Worm (Caenorhabditis elegans) whole organism, L2 larva: ENCODE measurements around the gene coh-4.
A peak's percentile ranks its signal among the peaks of the same experiment; 100 is the strongest.

ENCODE experiments used
- C34F6.9 ChIP-seq: fragments of 150-350 bp; optimal IDR thresholded peaks from 2 replicates; lab custom pipeline; 2014; ENCODE audit warnings: missing biosample characterization, missing genetic modification characterization
- F13H6.1 ChIP-seq: sonication (generic microtip); optimal IDR thresholded peaks from 2 replicates; lab custom pipeline; 2016; ENCODE audit warnings: missing genetic modification characterization, missing compliant biosample characterization
- R02D3.7 ChIP-seq: fragments of 150-350 bp; optimal IDR thresholded peaks from 2 replicates; lab custom pipeline; 2014; ENCODE audit warnings: missing biosample characterization, missing genetic modification characterization
- Y55F3AM.14 ChIP-seq: fragments of 200-800 bp; sonication (Bioruptor generic); optimal IDR thresholded peaks from 2 replicates; lab custom pipeline; 2018; ENCODE audit warnings: mild to moderate bottlenecking, missing genetic modification characterization, missing compliant biosample characterization
- aly-2 ChIP-seq: fragments of 150-350 bp; optimal IDR thresholded peaks from 2 replicates; lab custom pipeline; 2014; ENCODE audit warnings: missing biosample characterization, missing genetic modification characterization
- ama-1 ChIP-seq: fragments of 150-350 bp; optimal IDR thresholded peaks from 2 replicates; lab custom pipeline; 2018; ENCODE audit warnings: inconsistent platforms
- ceh-16 ChIP-seq: fragments of 150-350 bp; optimal IDR thresholded peaks from 2 replicates; lab custom pipeline; 2014; ENCODE audit warnings: missing biosample characterization, missing genetic modification characterization
- crh-2 ChIP-seq: sonication (generic microtip); optimal IDR thresholded peaks from 2 replicates; lab custom pipeline; 2017; ENCODE audit warnings: missing biosample characterization, missing genetic modification characterization
- egl-27 ChIP-seq: sonication (generic microtip); optimal IDR thresholded peaks from 3 replicates; lab custom pipeline; 2017; ENCODE audit warnings: missing biosample characterization, missing genetic modification reagents, missing genetic modification characterization
- elt-1 ChIP-seq: fragments of 150-350 bp; optimal IDR thresholded peaks from 2 replicates; lab custom pipeline; 2014; ENCODE audit warnings: missing biosample characterization, missing genetic modification characterization
- fos-1 ChIP-seq: fragments of 150-350 bp; optimal IDR thresholded peaks from 2 replicates; lab custom pipeline; 2014; ENCODE audit warnings: missing biosample characterization, missing genetic modification characterization
- gmeb-1 ChIP-seq: fragments of 150-350 bp; optimal IDR thresholded peaks from 2 replicates; lab custom pipeline; 2014; ENCODE audit warnings: missing biosample characterization, missing genetic modification characterization
- lin-11 ChIP-seq: fragments of 150-350 bp; sonication (generic microtip); optimal IDR thresholded peaks from 2 replicates; lab custom pipeline; 2014; ENCODE audit warnings: missing biosample characterization, missing genetic modification characterization, inconsistent platforms, mixed read lengths
- lin-13 ChIP-seq: fragments of 150-350 bp; optimal IDR thresholded peaks from 2 replicates; lab custom pipeline; 2014; ENCODE audit warnings: missing biosample characterization, missing genetic modification reagents, missing genetic modification characterization
- lin-39 ChIP-seq: fragments of 150-350 bp; optimal IDR thresholded peaks from 2 replicates; lab custom pipeline; 2014; ENCODE audit warnings: missing biosample characterization, missing genetic modification reagents, missing genetic modification characterization
- lsy-2 ChIP-seq, 2 experiments: fragments of 150-350 bp in 1 of 2; sonication (generic microtip) in 1 of 2; optimal IDR thresholded peaks; 2 replicates each; lab custom pipeline; 2014 to 2017; ENCODE audit warnings: missing biosample characterization in 2 of 2, missing genetic modification characterization in 2 of 2
- mab-5 ChIP-seq: fragments of 150-350 bp; optimal IDR thresholded peaks from 2 replicates; lab custom pipeline; 2014; ENCODE audit warnings: missing biosample characterization, missing genetic modification characterization
- mbf-1 ChIP-seq: sonication (generic microtip); optimal IDR thresholded peaks from 2 replicates; lab custom pipeline; 2017; ENCODE audit warnings: missing biosample characterization, missing genetic modification characterization
- mdl-1 ChIP-seq, 2 experiments: fragments of 150-350 bp in 1 of 2; sonication (generic microtip) in 1 of 2; optimal IDR thresholded peaks; 2 replicates each; lab custom pipeline; 2017; ENCODE audit warnings: missing biosample characterization in 2 of 2, missing genetic modification characterization in 2 of 2
- nhr-11 ChIP-seq: fragments of 150-350 bp; optimal IDR thresholded peaks from 2 replicates; lab custom pipeline; 2014; ENCODE audit warnings: missing biosample characterization, missing genetic modification characterization
- nhr-129 ChIP-seq: fragments of 150-350 bp; optimal IDR thresholded peaks from 2 replicates; lab custom pipeline; 2014; ENCODE audit warnings: missing biosample characterization, missing genetic modification characterization
- nhr-21 ChIP-seq: fragments of 150-350 bp; optimal IDR thresholded peaks from 2 replicates; lab custom pipeline; 2014; ENCODE audit warnings: missing biosample characterization, missing genetic modification characterization
- nhr-25 ChIP-seq: fragments of 150-350 bp; sonication (generic microtip); optimal IDR thresholded peaks from 3 replicates; lab custom pipeline; 2014; ENCODE audit warnings: missing biosample characterization, missing genetic modification characterization
- nhr-77 ChIP-seq: fragments of 150-350 bp; optimal IDR thresholded peaks from 2 replicates; lab custom pipeline; 2014; ENCODE audit warnings: missing biosample characterization, missing genetic modification characterization
- sem-4 ChIP-seq: fragments of 150-350 bp; optimal IDR thresholded peaks from 2 replicates; lab custom pipeline; 2014; ENCODE audit warnings: missing biosample characterization, missing genetic modification reagents, missing genetic modification characterization
- skn-1 ChIP-seq: sonication (generic microtip); optimal IDR thresholded peaks from 2 replicates; lab custom pipeline; 2017; ENCODE audit warnings: missing biosample characterization, missing genetic modification characterization
- sma-3 ChIP-seq: sonication (generic microtip); optimal IDR thresholded peaks from 2 replicates; lab custom pipeline; 2016; ENCODE audit warnings: missing genetic modification reagents, missing genetic modification characterization, missing compliant biosample characterization
- sma-9 ChIP-seq, 2 experiments: fragments of 150-350 bp in 1 of 2; sonication (generic microtip) in 1 of 2; optimal IDR thresholded peaks; 2 replicates each; lab custom pipeline; 2014 to 2016; ENCODE audit warnings: missing genetic modification characterization in 2 of 2, mild to moderate bottlenecking in 1 of 2, missing biosample characterization in 1 of 2, missing compliant biosample characterization in 1 of 2, missing genetic modification reagents in 1 of 2, moderate library complexity in 1 of 2
- snpc-4 ChIP-seq: fragments of 150-350 bp; optimal IDR thresholded peaks from 2 replicates; lab custom pipeline; 2014; ENCODE audit warnings: missing biosample characterization, missing genetic modification characterization
- unc-55 ChIP-seq: fragments of 150-350 bp; sonication (generic microtip); optimal IDR thresholded peaks from 3 replicates; lab custom pipeline; 2014; ENCODE audit warnings: missing biosample characterization, missing genetic modification reagents, missing genetic modification characterization
- zag-1 ChIP-seq: fragments of 150-350 bp; optimal IDR thresholded peaks from 2 replicates; lab custom pipeline; 2014; ENCODE audit warnings: missing biosample characterization, missing genetic modification characterization
- ztf-1 ChIP-seq: fragments of 200-800 bp; sonication (Bioruptor generic); conservative IDR thresholded peaks from 2 replicates; pipeline ENCODE4 v1.3.6; 2022; ENCODE audit warnings: missing genetic modification characterization, missing compliant biosample characterization
- ztf-4 ChIP-seq: fragments of 150-350 bp; optimal IDR thresholded peaks from 2 replicates; lab custom pipeline; 2014; ENCODE audit warnings: missing biosample characterization, missing genetic modification characterization

The coh-4 gene

DNA sequence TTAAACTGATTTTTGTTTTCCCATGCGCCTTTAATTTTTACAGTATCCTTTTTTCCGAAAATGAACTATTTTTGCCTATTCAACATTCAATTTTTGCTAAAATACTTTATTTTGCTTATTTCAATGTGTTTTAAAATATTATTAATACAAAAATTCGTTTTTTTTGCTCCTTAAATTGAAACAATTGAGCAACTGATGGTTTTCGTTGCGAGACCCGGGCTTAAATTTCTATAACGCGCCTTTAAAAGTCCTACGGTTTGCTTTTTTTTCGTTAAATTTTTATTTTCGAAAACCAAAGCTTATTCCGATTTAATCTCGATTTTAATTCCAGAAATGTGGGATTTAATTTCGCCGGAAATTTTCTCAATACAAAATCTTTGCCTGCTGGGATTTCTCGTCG is 19.8 kb upstream of the coh-4 start, which contains the start of gene algn-5:
Gene algn-5 (plus strand): TSS at position 295 of the 400 bp plus-strand sequence.
- TF ChIP-seq crh-2 (tag; lab: Kevin White, UChicago) (no peak), nhr-25 (tag; lab: Kevin White, UChicago) (no peak), sma-9 (GFP tag; optimal IDR thresholded peaks at IDR 0.05; lab: Kevin White, UChicago) (no peak), sma-9 (tag; optimal IDR thresholded peaks at IDR 0.05; lab: Kevin White, UChicago) (no peak), ceh-16 (tag; lab: Kevin White, UChicago) (no peak)

ce11 chrV:4194587-4195211 is 19.3 kb upstream of the coh-4 start, which contains the start of gene Y45G5AM.9:
TSS of gene Y45G5AM.9 (minus strand) at chrV:4194637.
- TF ChIP-seq mab-5 (tag; lab: Kevin White, UChicago): peak; percentile 68
- no peak for TF ChIP-seq R02D3.7
- peak; percentile 72 for TF ChIP-seq snpc-4
- TF ChIP-seq F13H6.1: peak; percentile 85
- TF ChIP-seq nhr-77: no peak
- peak; percentile 59 for TF ChIP-seq lin-11 (tag; lab: Kevin White, UChicago)
- TF ChIP-seq C34F6.9 (tag; lab: Kevin White, UChicago): peak; percentile 84
- peak; percentile 68 to 87 for TF ChIP-seq lsy-2 (tag; optimal IDR thresholded peaks at IDR 0.05; lab: Kevin White, UChicago)
- TF ChIP-seq egl-27 (tag; lab: Kevin White, UChicago): peak; percentile 42
- peak; percentile 76 for TF ChIP-seq gmeb-1 (tag; lab: Kevin White, UChicago)
- peak; percentile 64 for TF ChIP-seq sma-3 (GFP tag; lab: Kevin White, UChicago)
- TF ChIP-seq sem-4 (tag; lab: Kevin White, UChicago): peak; percentile 24
- peak; percentile 4 for TF ChIP-seq zag-1 (tag; lab: Kevin White, UChicago)
- peak; percentile 79 for TF ChIP-seq nhr-129 (tag; lab: Kevin White, UChicago)
- TF ChIP-seq unc-55 (GFP tag; lab: Kevin White, UChicago): peak; percentile 89
- peak; percentile 54 for TF ChIP-seq fos-1
- TF ChIP-seq nhr-21 (tag; lab: Kevin White, UChicago): peak; percentile 62
- peak in 1 of 2 experiments; percentile 32 for TF ChIP-seq mdl-1 (tag; optimal IDR thresholded peaks at IDR 0.05; lab: Kevin White, UChicago)
- no peak for TF ChIP-seq nhr-11 (tag; lab: Kevin White, UChicago)
- peak; percentile 84 for TF ChIP-seq nhr-25 (tag; lab: Kevin White, UChicago)
- no peak for TF ChIP-seq lin-39
- TF ChIP-seq crh-2 (tag; lab: Kevin White, UChicago): peak; percentile 82
- no peak for TF ChIP-seq ceh-16 (tag; lab: Kevin White, UChicago)
- TF ChIP-seq ama-1 (lab: Kevin White, UChicago): no peak
- TF ChIP-seq lin-13: peak; percentile 84
- peak; percentile 29 for TF ChIP-seq ztf-4 (tag; lab: Kevin White, UChicago)

DNA sequence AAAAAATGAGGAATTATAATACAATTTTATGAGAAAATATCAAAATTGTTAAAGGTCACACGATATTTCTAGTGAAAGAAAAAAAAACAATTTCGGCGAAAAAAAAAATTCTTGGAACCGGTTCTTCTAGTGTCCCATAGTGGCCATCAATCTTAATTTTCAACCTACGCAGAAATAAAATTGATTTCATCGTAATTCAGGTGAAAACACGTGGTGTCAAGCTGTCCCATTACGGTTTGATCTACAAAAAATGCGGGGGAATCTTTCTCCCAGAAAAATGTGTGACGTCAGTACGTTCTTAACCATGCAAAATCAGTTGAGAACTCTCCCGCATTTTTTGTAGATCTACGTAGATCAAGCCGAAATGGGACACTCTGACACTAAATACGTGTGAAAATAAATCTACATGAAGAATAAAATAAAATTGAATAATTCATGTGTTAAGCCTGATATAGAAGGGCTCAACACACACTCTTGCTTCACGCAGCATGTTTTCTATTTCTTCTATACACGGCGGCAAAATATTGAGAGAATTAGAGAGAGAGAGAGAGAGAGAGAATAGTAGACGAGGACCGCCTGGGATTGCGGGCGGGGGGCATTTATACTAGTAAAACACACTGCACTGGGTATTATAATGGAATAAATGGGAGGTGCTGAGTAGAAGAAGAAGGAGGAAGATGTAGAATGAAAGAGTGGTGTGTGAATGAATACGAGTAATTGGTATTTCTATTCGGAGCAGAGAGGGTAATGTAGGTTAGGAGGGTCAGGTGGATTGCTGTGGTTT is 17.4 kb upstream of the coh-4 start:
- no peak for TF ChIP-seq egl-27 (tag; lab: Kevin White, UChicago)
- peak; percentile 6 for TF ChIP-seq gmeb-1 (tag; lab: Kevin White, UChicago)
- TF ChIP-seq zag-1 (tag; lab: Kevin White, UChicago): no peak
- no peak for TF ChIP-seq R02D3.7
- peak; percentile 19 for TF ChIP-seq nhr-129 (tag; lab: Kevin White, UChicago)
- TF ChIP-seq nhr-25 (tag; lab: Kevin White, UChicago): peak; percentile 5
- TF ChIP-seq mdl-1 (tag; optimal IDR thresholded peaks at IDR 0.05; lab: Kevin White, UChicago): no peak
- TF ChIP-seq unc-55 (GFP tag; lab: Kevin White, UChicago): peak; percentile 17

- TF ChIP-seq Y55F3AM.14 (GFP tag; lab: Kevin White, UChicago) (peak; percentile 27), aly-2 (no peak), mdl-1 (tag; optimal IDR thresholded peaks at IDR 0.05; lab: Kevin White, UChicago) (no peak), nhr-25 (tag; lab: Kevin White, UChicago) (no peak), nhr-21 (tag; lab: Kevin White, UChicago) (no peak)
Observed at ce11 chrV:4190232-4190631, 14.8 kb upstream of the coh-4 start.

DNA sequence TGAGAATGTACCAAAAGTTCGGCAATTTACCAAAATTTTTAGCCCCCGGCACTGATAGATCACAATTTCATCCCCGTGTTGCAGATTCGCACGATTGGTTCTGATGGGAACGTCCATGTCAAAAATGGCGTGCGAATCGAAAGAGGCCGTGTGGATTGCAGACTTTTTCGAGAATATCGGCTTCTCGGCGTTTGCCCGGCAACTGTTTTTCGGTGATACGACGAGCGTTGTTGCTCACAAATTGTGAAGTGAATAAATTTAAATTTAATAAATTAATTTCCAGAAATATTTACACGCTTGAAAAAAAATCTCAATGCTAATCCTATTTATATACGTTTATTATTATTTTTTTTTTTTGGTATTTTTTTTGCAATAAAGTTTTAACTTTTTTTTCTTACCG is 14.2 kb upstream of the coh-4 start:
- no peak for TF ChIP-seq Y55F3AM.14 (GFP tag; lab: Kevin White, UChicago)
- TF ChIP-seq fos-1: no peak
- TF ChIP-seq ztf-1 (GFP tag; lab: Robert Waterston, UW): no peak
- TF ChIP-seq skn-1 (tag; lab: Kevin White, UChicago): no peak
- no peak for TF ChIP-seq sem-4 (tag; lab: Kevin White, UChicago)
- no peak for TF ChIP-seq elt-1 (tag; lab: Kevin White, UChicago)
- no peak for TF ChIP-seq mbf-1 (tag; lab: Kevin White, UChicago)
